Fruit fly (Drosophila melanogaster): ENCODE results near the gene CG4553.

CG4553 gene

DNA sequence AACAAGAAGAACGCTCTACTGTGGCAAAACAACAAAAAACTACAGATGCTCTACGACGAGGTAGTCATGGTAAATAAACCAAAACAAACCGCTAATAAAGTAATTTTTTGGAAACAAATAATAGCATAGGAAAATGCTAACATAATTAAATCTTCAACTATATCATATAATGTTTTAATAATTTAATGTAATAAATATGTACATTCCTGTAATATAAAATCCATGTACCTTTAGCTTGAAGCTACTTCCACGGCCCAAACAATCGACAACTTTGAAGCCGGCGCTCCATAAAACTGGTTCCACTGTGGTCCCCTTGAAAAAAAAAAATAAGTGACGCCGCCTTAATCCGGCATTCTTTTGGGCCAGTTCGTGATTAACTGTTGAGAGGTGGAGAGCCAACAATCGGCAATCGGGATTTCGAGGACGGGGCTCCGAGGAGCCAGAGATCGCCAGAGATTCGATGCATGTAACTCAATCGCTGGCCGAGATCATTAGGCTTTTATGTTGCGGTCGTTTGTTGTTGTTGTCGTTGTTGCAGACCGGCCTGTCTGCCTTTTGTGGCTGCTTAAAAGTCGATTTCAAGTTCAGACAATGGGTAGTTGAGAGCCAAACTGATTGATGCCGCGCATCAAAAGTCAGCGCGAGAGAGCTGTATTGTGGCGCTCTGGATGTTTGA, 13.9 kb downstream of the CG4553 start (continued):
- TF ChIP-seq danr (GFP tag; IDR thresholded peaks at IDR 0.05): no peak; the same call in 1 of the 2 replicates
- TF ChIP-seq her (GFP tag; optimal IDR thresholded peaks at IDR 0.05): no peak
- TF ChIP-seq Hand (GFP tag; optimal IDR thresholded peaks at IDR 0.05): no peak
- no peak for TF ChIP-seq fu2 (GFP tag; optimal IDR thresholded peaks at IDR 0.05)
- TF ChIP-seq Rx (GFP tag; IDR thresholded peaks at IDR 0.05): no peak
- TF ChIP-seq nau (GFP tag; optimal IDR thresholded peaks at IDR 0.05): no peak
- TF ChIP-seq HHEX (GFP tag; optimal IDR thresholded peaks at IDR 0.05): peak; percentile 24
- peak; percentile 67 for TF ChIP-seq lab (GFP tag; optimal IDR thresholded peaks at IDR 0.05)
- no peak for TF ChIP-seq CG4360 (GFP tag; IDR thresholded peaks at IDR 0.05)
- TF ChIP-seq hb (GFP tag; IDR thresholded peaks at IDR 0.05; ENCODE audit: partially characterized antibody): no peak
- no peak for TF ChIP-seq CG3838 (GFP tag; optimal IDR thresholded peaks at IDR 0.05)
- no peak for TF ChIP-seq ham (GFP tag; IDR thresholded peaks at IDR 0.05)
- TF ChIP-seq CG1647 (GFP tag; optimal IDR thresholded peaks at IDR 0.05): no peak
- no peak for TF ChIP-seq hbn (GFP tag; IDR thresholded peaks at IDR 0.05; ENCODE audit: partially characterized antibody)
- no peak for TF ChIP-seq pho (GFP tag; optimal IDR thresholded peaks at IDR 0.05)
- TF ChIP-seq E2f2 (GFP tag; IDR thresholded peaks at IDR 0.05): peak; percentile 45
- TF ChIP-seq bbx (GFP tag; IDR thresholded peaks at IDR 0.05; ENCODE audit: partially characterized antibody): no peak
- no peak for TF ChIP-seq zf30C (GFP tag; optimal IDR thresholded peaks at IDR 0.05)
- no peak for TF ChIP-seq schlank (tag; optimal IDR thresholded peaks at IDR 0.05)
- no peak for TF ChIP-seq Nf-YB (GFP tag; optimal IDR thresholded peaks at IDR 0.05)
- peak; percentile 7 for TF ChIP-seq fd96Cb (tag; optimal IDR thresholded peaks at IDR 0.05)
- no peak for TF ChIP-seq CG10543 (GFP tag; optimal IDR thresholded peaks at IDR 0.05)
- TF ChIP-seq CG5180 (GFP tag; optimal IDR thresholded peaks at IDR 0.05): no peak
- TF ChIP-seq NC2α (GFP tag; optimal IDR thresholded peaks at IDR 0.05): no peak
- peak; percentile 35 for TF ChIP-seq oc (tag; optimal IDR thresholded peaks at IDR 0.05)
- peak; percentile 48 for TF ChIP-seq caup (GFP tag; optimal IDR thresholded peaks at IDR 0.05; ENCODE audit: severe bottlenecking)
- no peak for TF ChIP-seq peb (GFP tag; IDR thresholded peaks at IDR 0.05)
- TF ChIP-seq CHES-1-like (GFP tag; optimal IDR thresholded peaks at IDR 0.05): no peak
- no peak for TF ChIP-seq CG1602 (GFP tag; optimal IDR thresholded peaks at IDR 0.05)
- TF ChIP-seq CrebB (tag; optimal IDR thresholded peaks at IDR 0.05): no peak
- no peak for TF ChIP-seq gro (GFP tag; optimal IDR thresholded peaks at IDR 0.05)
- peak; percentile 55 for TF ChIP-seq CG12104 (GFP tag; optimal IDR thresholded peaks at IDR 0.05)
- TF ChIP-seq fd64A (GFP tag; optimal IDR thresholded peaks at IDR 0.05): no peak
- peak; percentile 32 for TF ChIP-seq phol (tag; optimal IDR thresholded peaks at IDR 0.05)
- TF ChIP-seq CG32532 (GFP tag; IDR thresholded peaks at IDR 0.05): peak; percentile 83
- no peak for TF ChIP-seq shn (GFP tag; optimal IDR thresholded peaks at IDR 0.05)
- no peak for TF ChIP-seq HmgD (GFP tag; optimal IDR thresholded peaks at IDR 0.05)
- TF ChIP-seq Ets65A (GFP tag): no peak
- no peak for TF ChIP-seq crol (GFP tag; IDR thresholded peaks at IDR 0.05)
- TF ChIP-seq pros (GFP tag; optimal IDR thresholded peaks at IDR 0.05): no peak
- peak; percentile 15 for TF ChIP-seq CG15601 (tag; optimal IDR thresholded peaks at IDR 0.05)
- TF ChIP-seq Gug (GFP tag; IDR thresholded peaks at IDR 0.05): peak; percentile 53; the same call in 3 of the 4 replicates
- no peak for TF ChIP-seq CG14667 (GFP tag; IDR thresholded peaks at IDR 0.05)
- TF ChIP-seq cato (GFP tag; optimal IDR thresholded peaks at IDR 0.05; ENCODE audit: borderline replicate concordance): no peak
- TF ChIP-seq trh (GFP tag; optimal IDR thresholded peaks at IDR 0.05): no peak
- TF ChIP-seq Optix (GFP tag; IDR thresholded peaks at IDR 0.05): no peak
- no peak for TF ChIP-seq CG13123 (GFP tag; optimal IDR thresholded peaks at IDR 0.05)
- TF ChIP-seq CG9215 (GFP tag; IDR thresholded peaks at IDR 0.05): no peak
- TF ChIP-seq CG5953 (GFP tag; IDR thresholded peaks at IDR 0.05): no peak
- no peak for TF ChIP-seq ato (GFP tag; IDR thresholded peaks at IDR 0.05; ENCODE audit: partially characterized antibody)

Measured in whole organism, embryonic.